Worm (Caenorhabditis elegans) whole organism, mixed stage, embryonic: ENCODE measurements around the gene W02H5.2.
"Not testable (repeated sequence)": the region's sequence is repeated elsewhere in the genome, so short reads cannot be mapped to it uniquely, and the experiment has no call there.

ENCODE experiments used
- M03D4.4 ChIP-seq: sonication (generic microtip); optimal IDR thresholded peaks from 2 replicates; lab custom pipeline; 2017; ENCODE audit warnings: mild to moderate bottlenecking, missing genetic modification characterization, missing compliant biosample characterization
- bed-3 ChIP-seq: fragments of 200-800 bp; sonication (Bioruptor generic); optimal IDR thresholded peaks from 3 replicates; lab custom pipeline; 2018; ENCODE audit warnings: mild to moderate bottlenecking, missing genetic modification characterization, moderate library complexity, missing compliant biosample characterization
- ceh-83 ChIP-seq: fragments of 200-800 bp; sonication (Bioruptor generic); optimal IDR thresholded peaks from 2 replicates; lab custom pipeline; 2018; ENCODE audit warnings: mild to moderate bottlenecking, missing genetic modification characterization, missing compliant biosample characterization
- ces-1 ChIP-seq: fragments of 150-350 bp; optimal IDR thresholded peaks from 2 replicates; lab custom pipeline; 2014; ENCODE audit warnings: missing biosample characterization, missing genetic modification reagents, missing genetic modification characterization
- cnd-1 ChIP-seq: fragments of 200-800 bp; sonication (Bioruptor generic); optimal IDR thresholded peaks from 2 replicates; lab custom pipeline; 2018; ENCODE audit warnings: mild to moderate bottlenecking, missing genetic modification characterization, missing compliant biosample characterization
- drap-1 ChIP-seq: fragments of 200-800 bp; sonication (Bioruptor generic); optimal IDR thresholded peaks from 3 replicates; lab custom pipeline; 2018; ENCODE audit warnings: mild to moderate bottlenecking, missing genetic modification characterization, missing compliant biosample characterization
- elt-1 ChIP-seq: sonication (generic microtip); optimal IDR thresholded peaks from 2 replicates; lab custom pipeline; 2017; ENCODE audit warnings: missing genetic modification characterization, mild to moderate bottlenecking, missing compliant biosample characterization, antibody characterized with exemption, moderate library complexity, borderline replicate concordance; ENCODE audit not compliant: insufficient read depth
- flh-1 ChIP-seq: fragments of 200-800 bp; sonication (Bioruptor generic); optimal IDR thresholded peaks from 2 replicates; lab custom pipeline; 2018; ENCODE audit warnings: mild to moderate bottlenecking, missing genetic modification characterization, moderate library complexity, missing compliant biosample characterization
- ham-2 ChIP-seq: fragments of 200-800 bp; sonication (Bioruptor generic); optimal IDR thresholded peaks from 2 replicates; lab custom pipeline; 2018; ENCODE audit warnings: mild to moderate bottlenecking, missing genetic modification characterization, missing compliant biosample characterization
- hlh-1 ChIP-seq: fragments of 150-350 bp; optimal IDR thresholded peaks from 2 replicates; lab custom pipeline; 2014; ENCODE audit warnings: missing biosample characterization, missing genetic modification reagents, missing genetic modification characterization
- lin-13 ChIP-seq: fragments of 150-350 bp; optimal IDR thresholded peaks from 2 replicates; lab custom pipeline; 2014; ENCODE audit warnings: missing biosample characterization, missing genetic modification characterization
- lin-32 ChIP-seq: fragments of 200-800 bp; sonication (Bioruptor generic); optimal IDR thresholded peaks from 2 replicates; lab custom pipeline; 2018; ENCODE audit warnings: mild to moderate bottlenecking, missing genetic modification characterization, missing compliant biosample characterization
- lsy-2 ChIP-seq: fragments of 150-350 bp; optimal IDR thresholded peaks from 2 replicates; lab custom pipeline; 2014; ENCODE audit warnings: missing biosample characterization, missing genetic modification characterization
- mab-5 ChIP-seq: fragments of 150-350 bp; optimal IDR thresholded peaks from 2 replicates; lab custom pipeline; 2014; ENCODE audit warnings: missing biosample characterization, missing genetic modification characterization
- mep-1 ChIP-seq: fragments of 150-350 bp; optimal IDR thresholded peaks from 2 replicates; lab custom pipeline; 2017; ENCODE audit warnings: missing biosample characterization, missing genetic modification reagents, missing genetic modification characterization, inconsistent platforms
- mls-2 ChIP-seq: sonication (generic microtip); optimal IDR thresholded peaks from 2 replicates; lab custom pipeline; 2016; ENCODE audit warnings: mild to moderate bottlenecking, missing genetic modification characterization, moderate library complexity, missing compliant biosample characterization
- nhr-12 ChIP-seq: fragments of 150-350 bp; optimal IDR thresholded peaks from 2 replicates; lab custom pipeline; 2014; ENCODE audit warnings: missing biosample characterization, missing genetic modification characterization
- nhr-237 ChIP-seq: fragments of 150-350 bp; optimal IDR thresholded peaks from 2 replicates; lab custom pipeline; 2014; ENCODE audit warnings: missing biosample characterization, missing genetic modification characterization
- nhr-76 ChIP-seq: sonication (generic microtip); optimal IDR thresholded peaks from 2 replicates; lab custom pipeline; 2017; ENCODE audit warnings: missing biosample characterization, missing genetic modification characterization
- pha-4 ChIP-seq: fragments of 150-350 bp; optimal IDR thresholded peaks from 2 replicates; lab custom pipeline; 2018; ENCODE audit warnings: missing biosample characterization, missing genetic modification reagents, missing genetic modification characterization
- sem-2 ChIP-seq: fragments of 200-800 bp; sonication (Bioruptor generic); optimal IDR thresholded peaks from 2 replicates; lab custom pipeline; 2018; ENCODE audit warnings: mild to moderate bottlenecking, missing genetic modification characterization, missing compliant biosample characterization
- snpc-4 ChIP-seq: fragments of 150-350 bp; optimal IDR thresholded peaks from 2 replicates; lab custom pipeline; 2014; ENCODE audit warnings: missing biosample characterization, missing genetic modification characterization
- sptf-1 ChIP-seq: sonication (generic microtip); optimal IDR thresholded peaks from 2 replicates; lab custom pipeline; 2017; ENCODE audit warnings: mild to moderate bottlenecking, missing genetic modification characterization, moderate library complexity, missing compliant biosample characterization
- tbx-8 ChIP-seq: fragments of 200-800 bp; sonication (Bioruptor generic); optimal IDR thresholded peaks from 2 replicates; lab custom pipeline; 2018; ENCODE audit warnings: mild to moderate bottlenecking, missing genetic modification characterization, moderate library complexity, missing compliant biosample characterization
- unc-120 ChIP-seq: sonication (generic microtip); optimal IDR thresholded peaks from 2 replicates; lab custom pipeline; 2017; ENCODE audit warnings: missing genetic modification characterization, missing compliant biosample characterization; ENCODE audit not compliant: poor library complexity, severe bottlenecking
- unc-39 ChIP-seq: fragments of 150-350 bp; optimal IDR thresholded peaks from 2 replicates; lab custom pipeline; 2014; ENCODE audit warnings: missing biosample characterization, missing genetic modification characterization
- unc-62 ChIP-seq: fragments of 150-350 bp; optimal IDR thresholded peaks from 2 replicates; lab custom pipeline; 2014; ENCODE audit warnings: missing biosample characterization, missing genetic modification reagents, missing genetic modification characterization
- zip-8 ChIP-seq: fragments of 150-350 bp; optimal IDR thresholded peaks from 2 replicates; lab custom pipeline; 2014; ENCODE audit warnings: missing biosample characterization, missing genetic modification characterization
- ztf-11 ChIP-seq: fragments of 150-350 bp; optimal IDR thresholded peaks from 2 replicates; lab custom pipeline; 2014; ENCODE audit warnings: missing biosample characterization, missing genetic modification characterization

The W02H5.2 gene

ce11 chrV:2621879-2622278 is 17.3 kb upstream of the W02H5.2 start, which contains the start of gene srh-271:
Gene srh-271, minus strand, starts transcription at chrV:2621979.
- no peak for TF ChIP-seq hlh-1 (tag; lab: Kevin White, UChicago)
- no peak for TF ChIP-seq nhr-76 (tag; lab: Kevin White, UChicago)
- TF ChIP-seq flh-1 (GFP tag; lab: Kevin White, UChicago), result no peak
- TF ChIP-seq sem-2 (GFP tag; lab: Kevin White, UChicago), result no peak
- TF ChIP-seq nhr-237 (tag; lab: Kevin White, UChicago), result no peak
- no peak for TF ChIP-seq M03D4.4 (tag; lab: Kevin White, UChicago)
- TF ChIP-seq tbx-8, result no peak
- TF ChIP-seq mls-2 (tag; lab: Kevin White, UChicago), result no peak

DNA sequence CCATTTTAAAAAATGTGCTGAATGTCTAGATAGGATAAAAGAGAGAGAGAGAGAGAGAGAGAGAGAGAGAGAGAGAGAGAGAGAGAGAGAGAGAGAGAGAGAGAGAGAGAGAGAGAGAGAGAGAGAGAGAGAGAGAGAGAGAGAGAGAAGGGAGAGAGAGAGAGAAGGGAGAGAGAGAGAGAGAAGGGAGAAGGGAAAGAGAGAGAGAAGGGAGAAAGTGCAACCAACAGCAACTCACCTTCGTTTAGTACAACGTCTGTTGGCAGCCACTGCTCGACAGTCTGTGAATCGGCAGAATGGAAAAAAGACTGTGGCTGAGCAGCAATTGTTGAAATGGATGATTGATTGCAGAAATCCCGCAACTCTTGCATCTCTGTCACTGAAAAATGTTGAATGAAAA is 15.4 kb upstream of the W02H5.2 start:
- no peak for TF ChIP-seq hlh-1 (tag; lab: Kevin White, UChicago)
- TF ChIP-seq lin-32 (GFP tag; lab: Kevin White, UChicago), result peak; percentile 45
- TF ChIP-seq unc-39 (tag; lab: Kevin White, UChicago), result no peak
- TF ChIP-seq elt-1 (tag; lab: Kevin White, UChicago), result no peak
- no peak for TF ChIP-seq bed-3 (GFP tag; lab: Kevin White, UChicago)
- TF ChIP-seq mls-2 (tag; lab: Kevin White, UChicago), result peak; percentile 3
- TF ChIP-seq drap-1 (GFP tag; lab: Kevin White, UChicago), result no peak
- no peak for TF ChIP-seq snpc-4 (tag; lab: Kevin White, UChicago)
- peak; percentile 32 for TF ChIP-seq M03D4.4 (tag; lab: Kevin White, UChicago)
- TF ChIP-seq, all 35 proteins: peak for 3

DNA sequence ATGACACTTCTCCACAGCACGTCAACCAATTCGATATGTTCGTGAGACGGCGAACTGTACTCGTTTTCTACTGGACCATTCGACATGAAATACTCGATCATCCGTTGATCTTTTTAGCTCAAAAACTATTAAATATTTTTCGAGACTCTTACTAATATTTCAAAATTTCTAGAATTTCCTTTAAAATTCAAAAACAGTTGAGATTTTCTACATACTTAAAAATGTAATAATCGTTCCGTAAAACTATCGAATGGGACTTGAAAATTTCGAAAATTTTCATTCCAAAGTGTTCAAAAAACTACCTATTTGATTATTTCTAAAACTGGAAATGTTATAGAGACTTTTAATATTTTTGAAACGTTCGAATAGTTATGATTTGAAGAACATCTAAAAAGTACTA is 13.8 kb upstream of the W02H5.2 start, which contains the start of gene sknr-1:
sknr-1 (minus strand) TSS at position 101 of the 400 bp plus-strand sequence.
- TF ChIP-seq unc-39 (tag; lab: Kevin White, UChicago); ceh-83 (GFP tag; lab: Kevin White, UChicago); flh-1 (GFP tag; lab: Kevin White, UChicago): not testable (repeated sequence)

- peak; percentile 26 for TF ChIP-seq ces-1 (GFP tag; lab: Kevin White, UChicago)
- no peak for TF ChIP-seq zip-8 (tag; lab: Kevin White, UChicago)
- peak; percentile 39 for TF ChIP-seq pha-4 (tag; lab: Kevin White, UChicago)
- no peak for TF ChIP-seq ham-2
- no peak for TF ChIP-seq unc-39 (tag; lab: Kevin White, UChicago)
- TF ChIP-seq drap-1 (GFP tag; lab: Kevin White, UChicago), result no peak
- TF ChIP-seq unc-120 (tag; lab: Kevin White, UChicago), result no peak
- TF ChIP-seq nhr-237 (tag; lab: Kevin White, UChicago), result peak; percentile 46
- TF ChIP-seq mep-1, result peak; percentile 36
- TF ChIP-seq lin-13 (tag; lab: Kevin White, UChicago), result peak; percentile 6
- TF ChIP-seq lsy-2 (tag; lab: Kevin White, UChicago), result no peak
- TF ChIP-seq mab-5 (tag; lab: Kevin White, UChicago), result no peak
- TF ChIP-seq nhr-12 (tag; lab: Kevin White, UChicago), result no peak
- TF ChIP-seq cnd-1 (tag; lab: Kevin White, UChicago), result peak; percentile 2
- TF ChIP-seq ztf-11 (tag; lab: Kevin White, UChicago), result no peak
- no peak for TF ChIP-seq lin-32 (GFP tag; lab: Kevin White, UChicago)
- TF ChIP-seq sptf-1 (tag; lab: Kevin White, UChicago), result peak; percentile 44
- peak; percentile 36 for TF ChIP-seq mls-2 (tag; lab: Kevin White, UChicago)
- no peak for TF ChIP-seq elt-1 (tag; lab: Kevin White, UChicago)
These were observed 590 bp upstream of the W02H5.2 start, which contains the start of gene W02H5.19 for ce11 chrV:2638545-2638944. Gene W02H5.19, plus strand, starts transcription at chrV:2638890.

- TF ChIP-seq zip-8 (tag; lab: Kevin White, UChicago) (no peak), unc-62 (GFP tag; lab: Kevin White, UChicago) (no peak), ces-1 (GFP tag; lab: Kevin White, UChicago) (no peak), snpc-4 (tag; lab: Kevin White, UChicago) (no peak), nhr-12 (tag; lab: Kevin White, UChicago) (no peak)
- TF ChIP-seq, all 35 proteins: peak for 0
These were observed 371 bp downstream of the W02H5.2 start for ce11 chrV:2639506-2639905.
